Fruit fly (Drosophila melanogaster): ENCODE data around the gene NimB4.

Gene NimB4

dm6 chr2L:13969876-13970275 lies at the start of gene NimB4, which contains the start of gene NimB5:
NimB4 (minus strand) TSS chr2L:13969976.
NimB5 (plus strand) TSS chr2L:13970177.
- TF ChIP-seq h (optimal IDR thresholded peaks at IDR 0.05) (no peak), Sin3A (optimal IDR thresholded peaks at IDR 0.05) (no peak), insv (optimal IDR thresholded peaks at IDR 0.05) (no peak), Myc (optimal IDR thresholded peaks at IDR 0.05) (no peak), psq (optimal IDR thresholded peaks at IDR 0.05) (no peak), ttk (optimal IDR thresholded peaks at IDR 0.05) (no peak)

DNA sequence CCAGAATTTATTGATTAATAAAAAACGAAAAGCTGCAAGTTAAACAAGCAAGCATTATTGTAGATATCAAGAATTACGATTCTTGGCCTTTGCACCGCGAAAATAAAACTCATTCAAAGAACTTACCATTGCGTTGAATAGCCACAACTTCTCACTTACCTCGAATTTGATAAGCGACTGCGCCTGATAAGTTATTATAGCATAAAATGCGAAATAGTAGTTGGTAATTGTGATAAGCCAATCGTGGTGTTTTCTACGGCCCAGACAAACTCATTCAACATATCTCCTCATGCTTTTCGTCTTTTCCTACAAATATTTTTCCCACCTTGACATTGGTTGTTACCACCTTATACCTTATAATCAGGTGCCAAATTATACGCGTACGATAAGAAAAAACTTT lies 45.3 kb upstream of the NimB4 start:
- TF ChIP-seq Myc (optimal IDR thresholded peaks at IDR 0.05) (no peak), insv (optimal IDR thresholded peaks at IDR 0.05) (no peak), Sin3A (optimal IDR thresholded peaks at IDR 0.05) (no peak), psq (optimal IDR thresholded peaks at IDR 0.05) (no peak), ttk (optimal IDR thresholded peaks at IDR 0.05) (no peak), h (optimal IDR thresholded peaks at IDR 0.05) (no peak)

DNA sequence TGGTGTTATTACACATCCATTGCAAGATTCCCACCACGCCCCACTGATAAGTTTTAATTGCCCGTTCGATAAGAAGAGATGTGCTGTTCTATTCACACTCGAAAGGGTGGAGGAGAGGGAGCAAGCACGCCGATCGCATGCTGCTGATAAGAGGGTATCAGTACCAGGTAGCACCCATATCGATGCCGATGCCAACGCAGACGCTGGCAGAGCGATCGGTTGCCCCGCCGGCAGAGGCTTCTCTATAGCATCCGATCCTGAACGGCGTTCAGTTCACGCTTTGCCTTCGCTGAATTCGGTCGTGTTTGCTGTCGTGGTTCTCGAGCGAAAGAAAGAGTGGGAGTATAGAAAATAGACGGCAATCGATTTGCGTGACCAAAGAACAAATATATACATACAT lies 43.7 kb upstream of the NimB4 start:
- TF ChIP-seq Myc (optimal IDR thresholded peaks at IDR 0.05) = no peak
- TF ChIP-seq h (optimal IDR thresholded peaks at IDR 0.05) = no peak
- no peak for TF ChIP-seq insv (optimal IDR thresholded peaks at IDR 0.05)
- TF ChIP-seq psq (optimal IDR thresholded peaks at IDR 0.05) = no peak
- TF ChIP-seq ttk (optimal IDR thresholded peaks at IDR 0.05) = no peak
- TF ChIP-seq Sin3A (optimal IDR thresholded peaks at IDR 0.05) = no peak

DNA sequence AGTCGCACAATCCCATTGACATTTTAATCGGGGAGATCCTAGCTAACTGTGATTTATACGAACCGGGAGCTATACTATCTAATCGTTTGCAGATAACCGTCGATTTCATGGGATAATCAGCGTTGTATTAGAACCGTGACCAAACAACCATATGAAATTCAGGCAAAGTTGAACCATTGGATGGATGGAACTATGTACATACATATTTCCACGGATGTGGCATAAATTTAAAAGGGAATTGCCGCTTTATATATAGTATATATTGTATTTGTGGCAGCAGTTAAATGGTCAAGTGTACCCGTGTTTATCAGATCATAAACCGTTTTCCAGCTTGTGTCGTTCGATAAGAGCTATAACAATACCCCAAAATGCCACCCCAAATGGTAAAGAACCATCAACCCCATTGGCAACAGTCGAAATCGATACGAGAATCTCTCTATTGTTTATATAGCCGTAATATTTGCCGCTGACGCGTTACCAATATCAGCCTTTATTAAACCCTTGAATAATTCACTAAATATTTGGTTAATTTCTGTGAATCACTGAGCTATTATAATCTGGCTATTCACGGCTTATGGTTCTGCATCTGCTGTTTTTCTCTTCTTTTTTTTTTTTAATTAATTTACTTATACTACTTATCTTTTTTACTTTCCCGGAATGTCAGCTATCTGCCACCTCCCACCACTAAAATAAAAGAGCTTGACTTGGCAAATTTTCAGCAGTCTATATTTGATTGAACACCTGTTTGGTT lies 42.7 kb upstream of the NimB4 start, which contains the start of gene bgm:
Gene bgm (plus strand): TSS at position 701 of the 751 bp plus-strand sequence.
- no peak for TF ChIP-seq h (optimal IDR thresholded peaks at IDR 0.05)
- TF ChIP-seq ttk (optimal IDR thresholded peaks at IDR 0.05) = no peak
- TF ChIP-seq Sin3A (optimal IDR thresholded peaks at IDR 0.05) = no peak
- no peak for TF ChIP-seq psq (optimal IDR thresholded peaks at IDR 0.05)
- no peak for TF ChIP-seq insv (optimal IDR thresholded peaks at IDR 0.05)

- TF ChIP-seq insv (optimal IDR thresholded peaks at IDR 0.05) (no peak), ttk (optimal IDR thresholded peaks at IDR 0.05) (no peak), psq (optimal IDR thresholded peaks at IDR 0.05) (no peak), Myc (optimal IDR thresholded peaks at IDR 0.05) (no peak), Sin3A (optimal IDR thresholded peaks at IDR 0.05) (no peak), h (optimal IDR thresholded peaks at IDR 0.05) (no peak)
These were observed 42.0 kb upstream of the NimB4 start for dm6 chr2L:14011591-14012303.

DNA sequence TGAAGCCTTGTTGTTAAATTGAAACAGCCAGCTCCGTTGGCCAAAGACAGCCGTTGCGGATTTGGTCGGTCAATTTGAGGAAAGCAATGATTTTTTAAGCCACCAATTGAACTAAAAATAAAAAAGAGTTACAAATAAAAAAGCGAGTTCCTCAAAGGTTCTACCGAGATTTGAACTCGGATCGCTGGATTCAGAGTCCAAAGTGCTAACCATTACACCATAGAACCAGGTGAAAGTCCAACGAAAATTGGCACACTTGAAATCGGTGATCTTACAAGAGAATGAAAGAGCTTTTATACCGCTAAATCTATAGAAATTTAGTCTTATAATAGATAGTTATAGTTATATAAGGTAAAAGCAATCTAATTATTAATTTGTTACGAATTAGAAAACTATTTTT lies 40.6 kb upstream of the NimB4 start:
- no peak for TF ChIP-seq insv (optimal IDR thresholded peaks at IDR 0.05)
- no peak for TF ChIP-seq Sin3A (optimal IDR thresholded peaks at IDR 0.05)
- no peak for TF ChIP-seq Myc (optimal IDR thresholded peaks at IDR 0.05)
- TF ChIP-seq h (optimal IDR thresholded peaks at IDR 0.05) = no peak
- TF ChIP-seq ttk (optimal IDR thresholded peaks at IDR 0.05) = no peak
- no peak for TF ChIP-seq psq (optimal IDR thresholded peaks at IDR 0.05)

- TF ChIP-seq Myc (optimal IDR thresholded peaks at IDR 0.05) (no peak), h (optimal IDR thresholded peaks at IDR 0.05) (no peak), insv (optimal IDR thresholded peaks at IDR 0.05) (no peak), Sin3A (optimal IDR thresholded peaks at IDR 0.05) (no peak), psq (optimal IDR thresholded peaks at IDR 0.05) (no peak), ttk (optimal IDR thresholded peaks at IDR 0.05) (no peak)
These were observed 38.0 kb upstream of the NimB4 start, which contains the start of gene CG42692 for dm6 chr2L:14007801-14008200. CG42692 (plus strand) TSS chr2L:14008101.

DNA sequence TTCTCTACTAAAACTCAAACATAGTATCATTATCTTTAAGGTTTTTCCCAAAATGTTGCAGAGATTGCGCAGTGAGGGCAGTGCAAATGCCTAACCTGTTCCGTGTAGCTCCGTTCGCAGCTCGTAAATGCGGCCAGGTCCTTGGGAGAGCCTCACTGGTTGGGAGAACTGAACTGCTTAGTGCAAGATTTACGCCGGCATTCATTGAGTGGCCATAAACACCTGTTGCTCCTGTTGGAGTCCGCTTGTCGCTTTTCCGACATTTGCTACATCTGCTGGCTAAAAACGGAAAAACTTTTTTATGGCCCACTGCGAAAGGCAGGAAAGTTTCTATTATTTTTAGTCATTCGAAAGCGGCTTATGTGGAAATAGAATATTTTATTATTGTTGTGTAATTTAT lies 32.1 kb upstream of the NimB4 start:
- TF ChIP-seq ttk (optimal IDR thresholded peaks at IDR 0.05) = no peak
- TF ChIP-seq Sin3A (optimal IDR thresholded peaks at IDR 0.05) = no peak
- TF ChIP-seq h (optimal IDR thresholded peaks at IDR 0.05) = no peak
- TF ChIP-seq insv (optimal IDR thresholded peaks at IDR 0.05) = no peak
- TF ChIP-seq Myc (optimal IDR thresholded peaks at IDR 0.05) = no peak
- TF ChIP-seq psq (optimal IDR thresholded peaks at IDR 0.05) = no peak

DNA sequence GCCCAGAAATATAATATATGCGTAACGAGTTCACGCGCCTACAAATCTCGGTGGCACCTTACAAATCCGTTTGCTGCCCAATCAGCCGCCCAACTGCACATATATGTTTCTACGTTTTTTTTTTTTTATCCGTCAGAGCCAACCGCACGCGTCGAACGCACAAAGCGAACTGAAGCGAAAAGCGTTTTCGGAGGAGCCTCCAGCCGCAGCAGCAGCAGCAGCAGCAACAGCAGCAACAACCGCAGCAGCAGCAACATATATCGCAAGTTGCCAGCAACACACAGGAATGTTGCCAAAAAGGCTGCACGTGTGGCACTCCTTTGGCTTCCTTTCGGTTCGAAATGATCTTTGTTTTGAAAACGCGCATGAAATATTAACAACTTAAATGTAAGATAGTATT lies 31.3 kb upstream of the NimB4 start, which contains the start of gene rk:
Gene rk (minus strand): TSS at position 171 of the 400 bp plus-strand sequence.
- TF ChIP-seq insv (optimal IDR thresholded peaks at IDR 0.05) (no peak), psq (optimal IDR thresholded peaks at IDR 0.05) (no peak), Sin3A (optimal IDR thresholded peaks at IDR 0.05) (no peak)

DNA sequence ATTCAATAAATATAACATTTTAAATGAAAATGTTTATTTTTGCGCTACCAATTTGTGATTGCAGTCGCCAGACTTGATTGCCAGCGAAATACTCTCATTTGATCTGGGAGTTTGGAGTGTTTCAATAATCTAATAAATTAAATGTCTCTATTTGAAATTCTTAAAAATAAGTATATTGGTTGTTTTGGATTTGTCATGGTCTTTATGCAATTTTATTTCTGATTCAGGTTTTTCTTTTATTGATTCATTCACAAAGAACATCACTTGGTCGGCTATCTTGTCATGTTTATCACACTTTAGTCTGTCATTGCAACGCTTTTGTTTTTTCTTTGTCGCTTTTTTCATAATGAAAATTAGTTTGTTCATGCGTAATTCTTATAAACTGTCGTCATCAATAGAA lies 29.2 kb upstream of the NimB4 start:
- TF ChIP-seq h (optimal IDR thresholded peaks at IDR 0.05) (no peak), ttk (optimal IDR thresholded peaks at IDR 0.05) (no peak), psq (optimal IDR thresholded peaks at IDR 0.05) (no peak), Myc (optimal IDR thresholded peaks at IDR 0.05) (no peak), Sin3A (optimal IDR thresholded peaks at IDR 0.05) (no peak), insv (optimal IDR thresholded peaks at IDR 0.05) (no peak)

DNA sequence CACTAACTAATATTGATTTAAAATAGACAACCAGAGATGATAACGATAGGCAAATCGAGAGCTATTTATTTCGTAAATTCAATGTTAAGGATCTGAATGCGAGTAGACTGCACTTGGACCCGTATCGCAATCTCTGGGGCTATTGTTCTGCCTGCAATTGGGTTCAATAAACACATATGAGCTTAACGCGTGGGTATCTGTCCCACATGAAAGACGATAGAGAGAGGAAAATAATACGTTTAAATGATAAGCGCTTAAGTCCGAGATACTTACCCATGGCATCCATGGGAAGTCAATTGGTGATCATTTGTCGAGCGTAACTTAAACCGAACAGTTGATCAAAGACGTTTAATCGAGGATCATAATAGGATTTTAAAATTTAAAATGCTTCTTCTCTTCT lies 10.1 kb upstream of the NimB4 start, which contains the start of gene NimC2:
Gene NimC2 (plus strand): TSS at position 301 of the 400 bp plus-strand sequence.
- TF ChIP-seq insv (optimal IDR thresholded peaks at IDR 0.05) (no peak), h (optimal IDR thresholded peaks at IDR 0.05) (no peak), ttk (optimal IDR thresholded peaks at IDR 0.05) (no peak), psq (optimal IDR thresholded peaks at IDR 0.05) (no peak), Myc (optimal IDR thresholded peaks at IDR 0.05) (no peak), Sin3A (optimal IDR thresholded peaks at IDR 0.05) (no peak)

- TF ChIP-seq insv (optimal IDR thresholded peaks at IDR 0.05) = no peak
- TF ChIP-seq Myc (optimal IDR thresholded peaks at IDR 0.05) = no peak
- TF ChIP-seq psq (optimal IDR thresholded peaks at IDR 0.05) = no peak
- no peak for TF ChIP-seq h (optimal IDR thresholded peaks at IDR 0.05)
- no peak for TF ChIP-seq Sin3A (optimal IDR thresholded peaks at IDR 0.05)
- no peak for TF ChIP-seq ttk (optimal IDR thresholded peaks at IDR 0.05)
These were observed 7.3 kb upstream of the NimB4 start, which contains the start of gene Cyp28a5 for dm6 chr2L:13977073-13977472. Cyp28a5 (plus strand) TSS chr2L:13977302.
